Fruit fly (Drosophila melanogaster) whole organism, embryonic: ENCODE data around the gene odd.

Experiments used
- Adf1 ChIP-seq: fragments of 200-800 bp; sonication (Bioruptor generic); IDR thresholded peaks from 2 replicates; pipeline ENCODE4 v1.3.6; 2022; ENCODE audit warnings: missing biosample characterization, missing genetic modification characterization
- Antp ChIP-seq: fragments of 200-800 bp; sonication (Bioruptor generic); optimal IDR thresholded peaks from 3 replicates; lab custom pipeline; 2016; ENCODE audit warnings: missing biosample characterization, missing genetic modification characterization
- CG10209 ChIP-seq: fragments of 200-800 bp; sonication (Bioruptor generic); optimal IDR thresholded peaks from 3 replicates; lab custom pipeline; 2017; ENCODE audit warnings: missing biosample characterization, mild to moderate bottlenecking, missing genetic modification characterization, missing genetic modification reagents
- CG11093 ChIP-seq: fragments of 200-800 bp; sonication (Bioruptor generic); IDR thresholded peaks from 3 replicates; pipeline ENCODE4 v1.3.6; 2022; ENCODE audit warnings: missing biosample characterization, missing genetic modification characterization
- CG12236 ChIP-seq: fragments of 200-800 bp; sonication (Bioruptor generic); optimal IDR thresholded peaks from 2 replicates; lab custom pipeline; 2016; ENCODE audit warnings: missing biosample characterization, missing genetic modification characterization
- CG13123 ChIP-seq: fragments of 200-800 bp; sonication (Bioruptor generic); optimal IDR thresholded peaks from 2 replicates; lab custom pipeline; 2016; ENCODE audit warnings: missing biosample characterization, missing genetic modification characterization
- CG13624 ChIP-seq: fragments of 200-800 bp; sonication (Bioruptor generic); optimal IDR thresholded peaks from 2 replicates; lab custom pipeline; 2016; ENCODE audit warnings: missing biosample characterization, missing genetic modification characterization
- CG15269 ChIP-seq: fragments of 200-800 bp; sonication (Bioruptor generic); optimal IDR thresholded peaks from 2 replicates; lab custom pipeline; 2018; ENCODE audit warnings: missing biosample characterization, mild to moderate bottlenecking, missing genetic modification characterization, moderate library complexity
- CG16813 ChIP-seq: fragments of 200-800 bp; sonication (Bioruptor generic); IDR thresholded peaks from 3 replicates; pipeline ENCODE4 v1.3.6; 2022; ENCODE audit warnings: missing biosample characterization, missing genetic modification characterization; ENCODE audit not compliant: partially characterized antibody
- CG18011 ChIP-seq: fragments of 200-800 bp; sonication (Bioruptor generic); optimal IDR thresholded peaks from 2 replicates; lab custom pipeline; 2017; ENCODE audit warnings: missing biosample characterization, missing genetic modification characterization, mild to moderate bottlenecking, moderate library complexity, missing genotype
- CG31388 ChIP-seq: fragments of 200-800 bp; sonication (Bioruptor generic); optimal IDR thresholded peaks from 2 replicates; lab custom pipeline; 2016; ENCODE audit warnings: missing biosample characterization, missing genetic modification characterization
- CG34376 ChIP-seq: fragments of 200-800 bp; sonication (Bioruptor generic); optimal IDR thresholded peaks from 2 replicates; lab custom pipeline; 2018; ENCODE audit warnings: missing biosample characterization, mild to moderate bottlenecking, missing genetic modification characterization
- CG4424 ChIP-seq: fragments of 200-800 bp; sonication (Bioruptor generic); optimal IDR thresholded peaks from 3 replicates; lab custom pipeline; 2016; ENCODE audit warnings: missing biosample characterization, missing genetic modification characterization
- CG4707 ChIP-seq: fragments of 200-800 bp; sonication (Bioruptor generic); optimal IDR thresholded peaks from 2 replicates; lab custom pipeline; 2018; ENCODE audit warnings: missing biosample characterization, mild to moderate bottlenecking, missing genetic modification characterization, moderate library complexity
- CG5180 ChIP-seq: fragments of 200-800 bp; sonication (Bioruptor generic); optimal IDR thresholded peaks from 3 replicates; lab custom pipeline; 2017; ENCODE audit warnings: missing biosample characterization, missing genetic modification characterization, mild to moderate bottlenecking, moderate library complexity, missing genetic modification reagents
- CG7987 ChIP-seq: fragments of 200-800 bp; sonication (Bioruptor generic); optimal IDR thresholded peaks from 2 replicates; lab custom pipeline; 2018; ENCODE audit warnings: missing biosample characterization, mild to moderate bottlenecking, missing genetic modification characterization, moderate library complexity
- CG9437 ChIP-seq: fragments of 200-800 bp; sonication (Bioruptor generic); optimal IDR thresholded peaks from 2 replicates; lab custom pipeline; 2018; ENCODE audit warnings: missing biosample characterization, mild to moderate bottlenecking, missing genetic modification characterization
- Camta ChIP-seq: fragments of 200-800 bp; sonication (Bioruptor generic); optimal IDR thresholded peaks from 2 replicates; lab custom pipeline; 2016; ENCODE audit warnings: missing biosample characterization, missing genetic modification characterization
- CkIIα-i1 ChIP-seq: fragments of 200-800 bp; sonication (Bioruptor generic); IDR thresholded peaks from 2 replicates; pipeline ENCODE4 v1.3.6; 2022; ENCODE audit warnings: missing biosample characterization, missing genetic modification characterization
- D ChIP-seq, 2 experiments: fragments of 200-800 bp in 1 of 2; fragments of >200 bp in 1 of 2; sonication (Bioruptor generic) in 1 of 2; optimal IDR thresholded peaks; 2 replicates in 1 of 2; 3 replicates in 1 of 2; lab custom pipeline; 2017; ENCODE audit warnings: mild to moderate bottlenecking in 1 of 2, missing biosample characterization in 1 of 2, missing genetic modification characterization in 1 of 2, missing genetic modification reagents in 1 of 2
- Dbx ChIP-seq: fragments of 200-800 bp; sonication (Bioruptor generic); IDR thresholded peaks from 3 replicates; pipeline ENCODE4 v1.3.6; 2022; ENCODE audit warnings: missing biosample characterization, missing genetic modification characterization
- Fer1 ChIP-seq: fragments of 200-800 bp; sonication (Bioruptor generic); optimal IDR thresholded peaks from 2 replicates; lab custom pipeline; 2017; ENCODE audit warnings: missing biosample characterization, mild to moderate bottlenecking, missing genetic modification characterization
- Gsc ChIP-seq: fragments of 200-800 bp; sonication (Bioruptor generic); IDR thresholded peaks from 2 replicates; pipeline ENCODE4 v1.3.6; 2022; ENCODE audit warnings: missing biosample characterization, missing genetic modification characterization
- HmgZ ChIP-seq: fragments of 200-800 bp; sonication (Bioruptor generic); optimal IDR thresholded peaks from 2 replicates; lab custom pipeline; 2018; ENCODE audit warnings: missing biosample characterization, mild to moderate bottlenecking, missing genetic modification characterization
- Hr51 ChIP-seq, 2 experiments: fragments of 200-800 bp; sonication (Bioruptor generic); optimal IDR thresholded peaks; 2 replicates in 1 of 2; 3 replicates in 1 of 2; lab custom pipeline; 2016 to 2018; ENCODE audit warnings: missing biosample characterization in 2 of 2, missing genetic modification characterization in 2 of 2, mild to moderate bottlenecking in 1 of 2, moderate library complexity in 1 of 2
- Mes4 ChIP-seq: fragments of 200-800 bp; sonication (Bioruptor generic); optimal IDR thresholded peaks from 2 replicates; lab custom pipeline; 2016; ENCODE audit warnings: missing biosample characterization, missing genetic modification characterization
- Nf-YC ChIP-seq: fragments of 200-800 bp; optimal IDR thresholded peaks from 3 replicates; lab custom pipeline; 2019; ENCODE audit warnings: missing biosample characterization, mild to moderate bottlenecking, missing genetic modification characterization, moderate library complexity
- Sin3A ChIP-seq: fragments of >200 bp; optimal IDR thresholded peaks from 2 replicates; lab custom pipeline; 2018
- Sry-β ChIP-seq: fragments of 200-800 bp; sonication (Bioruptor generic); optimal IDR thresholded peaks from 2 replicates; lab custom pipeline; 2018; ENCODE audit warnings: missing biosample characterization, mild to moderate bottlenecking, missing genetic modification characterization, moderate library complexity
- TFAM ChIP-seq: fragments of 200-800 bp; sonication (Bioruptor generic); optimal IDR thresholded peaks from 2 replicates; lab custom pipeline; 2017; ENCODE audit warnings: missing biosample characterization, missing genetic modification characterization, inconsistent platforms
- Usf ChIP-seq: fragments of 200-800 bp; sonication (Bioruptor generic); optimal IDR thresholded peaks from 2 replicates; lab custom pipeline; 2017; ENCODE audit warnings: missing genotype, missing biosample characterization, missing genetic modification characterization
- caup ChIP-seq: fragments of 200-800 bp; sonication (Bioruptor generic); optimal IDR thresholded peaks from 3 replicates; lab custom pipeline; 2017; ENCODE audit warnings: missing biosample characterization, mild to moderate bottlenecking, missing genetic modification characterization, moderate library complexity; ENCODE audit not compliant: severe bottlenecking
- cg ChIP-seq: fragments of 200-800 bp; sonication (Bioruptor generic); optimal IDR thresholded peaks from 3 replicates; lab custom pipeline; 2019; ENCODE audit warnings: missing biosample characterization, mild to moderate bottlenecking, missing genetic modification characterization, moderate library complexity
- chn ChIP-seq: fragments of 200-800 bp; sonication (Bioruptor generic); optimal IDR thresholded peaks from 2 replicates; lab custom pipeline; 2016; ENCODE audit warnings: missing biosample characterization, missing genetic modification characterization
- croc ChIP-seq: fragments of 200-800 bp; sonication (Bioruptor generic); conservative IDR thresholded peaks from 3 replicates; pipeline ENCODE4 v1.3.6; 2022; ENCODE audit warnings: missing biosample characterization, missing genetic modification characterization
- cwo ChIP-seq: fragments of 200-800 bp; sonication (Bioruptor generic); optimal IDR thresholded peaks from 3 replicates; lab custom pipeline; 2017; ENCODE audit warnings: missing biosample characterization, missing genetic modification characterization, mild to moderate bottlenecking, moderate library complexity, missing genetic modification reagents
- disco-r ChIP-seq: fragments of 200-800 bp; sonication (Bioruptor generic); optimal IDR thresholded peaks from 2 replicates; lab custom pipeline; 2016; ENCODE audit warnings: missing biosample characterization, missing genetic modification characterization
- dmrt11E ChIP-seq: fragments of 200-800 bp; sonication (Bioruptor generic); optimal IDR thresholded peaks from 3 replicates; lab custom pipeline; 2018; ENCODE audit warnings: missing biosample characterization, mild to moderate bottlenecking, missing genetic modification characterization, moderate library complexity
- exex ChIP-seq: fragments of 200-800 bp; sonication (Bioruptor generic); optimal IDR thresholded peaks from 4 replicates; lab custom pipeline; 2018; ENCODE audit warnings: missing biosample characterization, mild to moderate bottlenecking, missing genetic modification characterization, moderate library complexity
- gce ChIP-seq: fragments of 200-800 bp; sonication (Bioruptor generic); IDR thresholded peaks from 3 replicates; pipeline ENCODE4 v1.3.6; 2022; ENCODE audit warnings: missing biosample characterization, missing genetic modification characterization
- klu ChIP-seq: fragments of 200-800 bp; sonication (Bioruptor generic); IDR thresholded peaks from 2 replicates; pipeline ENCODE4 v1.3.6; 2022; ENCODE audit warnings: missing biosample characterization, missing genetic modification characterization
- nmo ChIP-seq: fragments of 200-800 bp; sonication (Bioruptor generic); optimal IDR thresholded peaks from 2 replicates; lab custom pipeline; 2018; ENCODE audit warnings: missing biosample characterization, mild to moderate bottlenecking, missing genetic modification characterization, moderate library complexity
- pho ChIP-seq: fragments of 200-800 bp; sonication (Bioruptor generic); optimal IDR thresholded peaks from 2 replicates; lab custom pipeline; 2016; ENCODE audit warnings: missing biosample characterization, missing genetic modification characterization
- repo ChIP-seq: fragments of 200-800 bp; sonication (Bioruptor generic); optimal IDR thresholded peaks from 2 replicates; lab custom pipeline; 2016; ENCODE audit warnings: missing biosample characterization, missing genetic modification characterization
- rib ChIP-seq: fragments of 200-800 bp; sonication (Bioruptor generic); IDR thresholded peaks from 2 replicates; pipeline ENCODE4 v1.3.6; 2022; ENCODE audit warnings: missing biosample characterization, missing genetic modification characterization
- sc ChIP-seq, 3 experiments: fragments of >200 bp in 2 of 3; fragments of 200-800 bp in 1 of 3; sonication (Bioruptor generic) in 1 of 3; optimal IDR thresholded peaks; 2 replicates in 2 of 3; 3 replicates in 1 of 3; lab custom pipeline; 2017; ENCODE audit warnings: mild to moderate bottlenecking in 1 of 3, missing biosample characterization in 1 of 3, missing genetic modification characterization in 1 of 3, missing genetic modification reagents in 1 of 3
- sens-2 ChIP-seq: fragments of 200-800 bp; sonication (Bioruptor generic); IDR thresholded peaks from 2 replicates; pipeline ENCODE4 v1.3.6; 2022; ENCODE audit warnings: missing biosample characterization, missing genetic modification characterization
- slou ChIP-seq: fragments of 200-800 bp; sonication (Bioruptor generic); optimal IDR thresholded peaks from 3 replicates; lab custom pipeline; 2016; ENCODE audit warnings: missing biosample characterization, missing genetic modification characterization
- tio ChIP-seq: fragments of 200-800 bp; sonication (Bioruptor generic); optimal IDR thresholded peaks from 2 replicates; lab custom pipeline; 2017; ENCODE audit warnings: missing biosample characterization, missing genetic modification characterization, inconsistent platforms
- vnd ChIP-seq: fragments of 200-800 bp; sonication (Bioruptor generic); IDR thresholded peaks from 3 replicates; pipeline ENCODE4 v1.3.6; 2022; ENCODE audit warnings: missing biosample characterization, missing genetic modification characterization; ENCODE audit not compliant: partially characterized antibody

Gene odd

DNA sequence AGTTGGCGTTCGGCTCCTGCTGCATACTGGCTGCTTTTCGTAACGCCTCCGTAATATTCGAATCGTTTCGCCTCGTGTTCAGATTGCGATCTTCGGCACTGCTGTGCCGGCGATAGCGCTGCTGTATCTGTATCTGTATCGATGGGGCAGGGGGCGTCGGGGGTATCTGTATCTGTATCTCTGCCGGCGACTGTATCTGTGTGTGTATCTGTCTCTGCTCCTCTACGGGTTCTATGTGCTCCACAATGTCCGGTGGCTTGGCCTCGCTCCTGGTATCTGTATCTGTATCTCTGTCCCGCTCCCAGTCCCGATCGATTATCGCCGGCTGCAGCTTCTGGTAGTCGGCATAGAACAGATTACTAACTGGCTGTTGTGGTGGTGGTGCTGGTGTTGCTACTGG is 33.4 kb upstream of the odd start (continued):
- TF ChIP-seq Mes4 (GFP tag; lab: Kevin White, UChicago) = no peak
- TF ChIP-seq CG4424 (GFP tag; lab: Kevin White, UChicago) = no peak
- TF ChIP-seq Nf-YC = peak; percentile 12
- peak; percentile 8 for TF ChIP-seq CG7987 (GFP tag; lab: Kevin White, UChicago)
- no peak for TF ChIP-seq Antp (GFP tag; lab: Kevin White, UChicago)
- TF ChIP-seq Gsc (GFP tag; lab: Robert Waterston, UW) = no peak
- no peak for TF ChIP-seq CG31388 (GFP tag; lab: Kevin White, UChicago)
- no peak for TF ChIP-seq Hr51 (GFP tag; optimal IDR thresholded peaks at IDR 0.05; lab: Kevin White, UChicago)
- 0 out of 3 replicates have a peak, but pooled peaks have one; percentile 40 for TF ChIP-seq Dbx (GFP tag; lab: Robert Waterston, UW)
- TF ChIP-seq repo = no peak
- no peak for TF ChIP-seq gce
- no peak for TF ChIP-seq disco-r (GFP tag; lab: Kevin White, UChicago)
- no peak for TF ChIP-seq rib (GFP tag; lab: Robert Waterston, UW)
- no peak for TF ChIP-seq CG16813
- TF ChIP-seq nmo (GFP tag; lab: Kevin White, UChicago) = no peak
- no peak for TF ChIP-seq CG15269 (tag; lab: Kevin White, UChicago)
- TF ChIP-seq cg = peak; percentile 63
- no peak for TF ChIP-seq CG13123 (GFP tag; lab: Kevin White, UChicago)
- TF ChIP-seq sc (optimal IDR thresholded peaks at IDR 0.05; lab: Kevin White, UChicago) = no peak
- TF ChIP-seq sc (GFP tag; optimal IDR thresholded peaks at IDR 0.05; lab: Kevin White, UChicago) = no peak
- TF ChIP-seq CG4707 (GFP tag; lab: Kevin White, UChicago) = no peak
- TF ChIP-seq Sry-β (GFP tag; lab: Kevin White, UChicago) = no peak
- TF ChIP-seq Adf1 (GFP tag; lab: Robert Waterston, UW) = peak; percentile 70
- no peak for TF ChIP-seq CG9437
- peak; percentile 74 for TF ChIP-seq cwo (GFP tag; lab: Kevin White, UChicago)
- no peak for TF ChIP-seq sens-2 (GFP tag; lab: Robert Waterston, UW)
- TF ChIP-seq D (optimal IDR thresholded peaks at IDR 0.05; lab: Kevin White, UChicago) = no peak
- TF ChIP-seq D (GFP tag; optimal IDR thresholded peaks at IDR 0.05; lab: Kevin White, UChicago) = no peak
- TF ChIP-seq croc (GFP tag; lab: Robert Waterston, UW) = no peak
- TF ChIP-seq CG11093 (GFP tag; lab: Robert Waterston, UW) = no peak
- no peak for TF ChIP-seq slou
- no peak for TF ChIP-seq CG18011 (GFP tag; lab: Kevin White, UChicago)
- no peak for TF ChIP-seq tio (GFP tag; lab: Kevin White, UChicago)
- no peak for TF ChIP-seq klu (GFP tag; lab: Robert Waterston, UW)
- TF ChIP-seq chn = no peak
- no peak for TF ChIP-seq CG12236
- TF ChIP-seq CG5180 (GFP tag; lab: Kevin White, UChicago) = no peak
- TF ChIP-seq exex (tag; lab: Kevin White, UChicago) = peak; percentile 14
- peak; percentile 19 for TF ChIP-seq HmgZ (tag; lab: Kevin White, UChicago)
- TF ChIP-seq pho (GFP tag; lab: Kevin White, UChicago) = no peak
- no peak for TF ChIP-seq CG13624 (GFP tag; lab: Kevin White, UChicago)
- TF ChIP-seq CkIIα-i1 (GFP tag; lab: Robert Waterston, UW) = no peak
- peak; percentile 26 for TF ChIP-seq caup (GFP tag; lab: Kevin White, UChicago)
- TF ChIP-seq TFAM = no peak
- peak; percentile 94 for TF ChIP-seq CG34376 (GFP tag; lab: Kevin White, UChicago)
- TF ChIP-seq CG10209 (GFP tag; lab: Kevin White, UChicago) = no peak
- TF ChIP-seq vnd = no peak
- TF ChIP-seq Camta (GFP tag; lab: Kevin White, UChicago) = no peak
- no peak for TF ChIP-seq dmrt11E (tag; lab: Kevin White, UChicago)
- TF ChIP-seq Fer1 (GFP tag; lab: Kevin White, UChicago) = peak; percentile 16
- TF ChIP-seq Sin3A (lab: Kevin White, UChicago) = no peak
- no peak for TF ChIP-seq Usf (GFP tag; lab: Kevin White, UChicago)
